Worm (Caenorhabditis elegans) whole organism, late embryonic: ENCODE results near the gene klp-3.

Experiments used
- T23F11.4 ChIP-seq: fragments of 200-800 bp; sonication (Bioruptor generic); optimal IDR thresholded peaks from 2 replicates; lab custom pipeline; 2018; ENCODE audit warnings: mild to moderate bottlenecking, missing genetic modification characterization, missing compliant biosample characterization
- ceh-30 ChIP-seq: fragments of 150-350 bp; optimal IDR thresholded peaks from 2 replicates; lab custom pipeline; 2014; ENCODE audit warnings: missing biosample characterization, missing genetic modification characterization
- ceh-34 ChIP-seq: sonication (generic microtip); optimal IDR thresholded peaks from 2 replicates; lab custom pipeline; 2016; ENCODE audit warnings: mild to moderate bottlenecking, missing genetic modification characterization, missing compliant biosample characterization
- ceh-45 ChIP-seq: fragments of 200-800 bp; sonication (Bioruptor generic); IDR thresholded peaks from 2 replicates; pipeline ENCODE4 v1.3.6; 2022; ENCODE audit warnings: missing genetic modification reagents, missing genetic modification characterization, missing compliant biosample characterization
- ceh-48 ChIP-seq: sonication (generic microtip); optimal IDR thresholded peaks from 2 replicates; lab custom pipeline; 2016; ENCODE audit warnings: missing genetic modification characterization, inconsistent platforms, missing compliant biosample characterization
- dmd-4 ChIP-seq: sonication (generic microtip); optimal IDR thresholded peaks from 2 replicates; lab custom pipeline; 2016; ENCODE audit warnings: borderline replicate concordance, missing genetic modification characterization, missing compliant biosample characterization
- elt-4 ChIP-seq: sonication (generic microtip); optimal IDR thresholded peaks from 2 replicates; lab custom pipeline; 2016; ENCODE audit warnings: missing genetic modification characterization, missing compliant biosample characterization
- madf-2 ChIP-seq: sonication (generic microtip); optimal IDR thresholded peaks from 2 replicates; lab custom pipeline; 2017; ENCODE audit warnings: missing genetic modification characterization, missing compliant biosample characterization
- unc-55 ChIP-seq: sonication (generic microtip); optimal IDR thresholded peaks from 2 replicates; lab custom pipeline; 2017; ENCODE audit warnings: missing biosample characterization, missing genetic modification reagents, missing genetic modification characterization
- unc-86 ChIP-seq: sonication (generic microtip); optimal IDR thresholded peaks from 2 replicates; lab custom pipeline; 2016; ENCODE audit warnings: missing genetic modification characterization, missing compliant biosample characterization

klp-3 gene

DNA sequence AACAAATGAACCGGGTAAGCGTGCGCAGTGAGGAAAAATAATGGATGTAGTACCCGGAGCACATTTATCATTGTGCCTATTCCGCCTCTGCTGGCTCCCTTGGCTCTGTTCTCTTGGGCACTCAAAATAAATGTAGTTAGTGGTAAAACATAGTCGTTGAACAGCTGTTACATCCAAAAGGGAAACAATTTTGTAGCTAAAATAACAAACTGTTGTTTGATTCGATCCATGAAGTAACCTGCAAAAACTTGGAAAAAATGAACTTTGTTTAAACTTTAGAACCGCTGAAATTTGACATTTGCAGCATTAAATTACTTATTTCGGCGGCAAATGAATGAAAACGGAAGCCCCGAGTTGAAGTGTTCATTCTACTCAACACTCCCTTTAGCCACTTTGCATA, 51.5 kb downstream of the klp-3 start:
- TF ChIP-seq ceh-34 (tag; lab: Kevin White, UChicago), result peak; percentile 69
- no peak for TF ChIP-seq T23F11.4 (GFP tag; lab: Kevin White, UChicago)
- no peak for TF ChIP-seq elt-4
- TF ChIP-seq ceh-48, result no peak
- TF ChIP-seq, all 69 proteins: peak for 1

DNA sequence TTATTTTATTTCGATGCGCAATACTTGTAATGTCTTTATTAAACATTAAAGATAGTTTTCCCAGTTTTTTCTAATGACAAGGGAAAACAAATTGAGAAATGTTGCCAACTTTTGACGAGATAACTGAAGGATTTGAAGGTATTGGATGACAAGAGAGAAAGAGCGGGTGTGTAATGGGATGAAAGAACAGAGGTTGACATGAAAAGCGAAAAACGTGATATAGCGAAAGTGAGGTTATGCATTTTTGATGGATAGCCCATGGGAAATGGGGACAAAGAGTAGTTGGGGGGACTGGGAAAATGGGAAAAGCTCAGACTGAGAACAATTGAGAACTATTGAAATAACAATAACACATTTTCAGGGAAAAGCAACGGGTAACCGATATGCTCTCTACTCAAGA, 53.0 kb downstream of the klp-3 start:
- no peak for TF ChIP-seq madf-2
- TF ChIP-seq ceh-45 (GFP tag; lab: Robert Waterston, UW), result no peak
- peak; percentile 54 for TF ChIP-seq unc-55 (GFP tag; lab: Kevin White, UChicago)
- TF ChIP-seq dmd-4 (tag; lab: Kevin White, UChicago), result no peak
- TF ChIP-seq ceh-30 (tag; lab: Kevin White, UChicago), result no peak
- TF ChIP-seq unc-86 (tag; lab: Kevin White, UChicago), result no peak
